Worm (Caenorhabditis elegans): Measurements from ENCODE around the gene metr-1.

ce11 chrII:10950107-10950679, 23.8 kb downstream of the metr-1 start, which contains the start of gene gst-5:
- no peak for TF ChIP-seq cog-1 (tag; optimal IDR thresholded peaks at IDR 0.05)
- no peak for TF ChIP-seq med-1 (GFP tag; optimal IDR thresholded peaks at IDR 0.05; ENCODE audit: insufficient read depth)
- TF ChIP-seq tab-1 (GFP tag; IDR thresholded peaks at IDR 0.05) = no peak
- TF ChIP-seq T22C8.4 (GFP tag; IDR thresholded peaks at IDR 0.05) = no peak
- TF ChIP-seq flt-1 (GFP tag; IDR thresholded peaks at IDR 0.05) = no peak
- TF ChIP-seq ztf-29 (GFP tag; IDR thresholded peaks at IDR 0.05) = no peak
- TF ChIP-seq ref-1 (GFP tag; conservative IDR thresholded peaks at IDR 0.05) = no peak

All from whole organism, midembryonic.